Fruit fly (Drosophila melanogaster) whole organism, embryonic: ENCODE data around the gene BckdhA.

Experiments
- Ada2b ChIP-seq: fragments of 200-800 bp; sonication (Bioruptor generic); IDR thresholded peaks from 2 replicates; pipeline ENCODE4 v1.3.6; 2022; ENCODE audit warnings: missing biosample characterization, missing genetic modification characterization
- Bdp1 ChIP-seq: fragments of 200-800 bp; sonication (Bioruptor generic); optimal IDR thresholded peaks from 3 replicates; lab custom pipeline; 2016; ENCODE audit warnings: missing biosample characterization, missing genetic modification characterization
- CG10209 ChIP-seq: fragments of 200-800 bp; sonication (Bioruptor generic); optimal IDR thresholded peaks from 3 replicates; lab custom pipeline; 2017; ENCODE audit warnings: missing biosample characterization, mild to moderate bottlenecking, missing genetic modification characterization, missing genetic modification reagents
- CG10959 ChIP-seq: fragments of 200-800 bp; sonication (Bioruptor generic); IDR thresholded peaks from 2 replicates; pipeline ENCODE4 v1.3.6; 2022; ENCODE audit warnings: missing biosample characterization, missing genetic modification characterization
- CG11456 ChIP-seq: fragments of 200-800 bp; sonication (Bioruptor generic); IDR thresholded peaks from 3 replicates; pipeline ENCODE4 v1.3.6; 2022; ENCODE audit warnings: missing biosample characterization, missing genetic modification characterization
- CG11560 ChIP-seq: fragments of 200-800 bp; sonication (Bioruptor generic); IDR thresholded peaks from 3 replicates; pipeline ENCODE4 v1.3.6; 2022; ENCODE audit warnings: missing biosample characterization, missing genetic modification characterization
- CG12071 ChIP-seq: fragments of 200-800 bp; sonication (Bioruptor generic); optimal IDR thresholded peaks from 3 replicates; lab custom pipeline; 2018; ENCODE audit warnings: missing biosample characterization, mild to moderate bottlenecking, missing genetic modification characterization
- CG12104 ChIP-seq: fragments of 200-800 bp; sonication (Bioruptor generic); optimal IDR thresholded peaks from 3 replicates; lab custom pipeline; 2016; ENCODE audit warnings: missing biosample characterization, missing genetic modification characterization
- CG14710 ChIP-seq: fragments of 200-800 bp; sonication (Bioruptor generic); optimal IDR thresholded peaks from 3 replicates; lab custom pipeline; 2019; ENCODE audit warnings: missing biosample characterization, mild to moderate bottlenecking, missing genetic modification characterization, moderate library complexity
- CG15269 ChIP-seq: fragments of 200-800 bp; sonication (Bioruptor generic); optimal IDR thresholded peaks from 2 replicates; lab custom pipeline; 2018; ENCODE audit warnings: missing biosample characterization, mild to moderate bottlenecking, missing genetic modification characterization, moderate library complexity
- CG16813 ChIP-seq: fragments of 200-800 bp; sonication (Bioruptor generic); IDR thresholded peaks from 3 replicates; pipeline ENCODE4 v1.3.6; 2022; ENCODE audit warnings: missing biosample characterization, missing genetic modification characterization; ENCODE audit not compliant: partially characterized antibody
- CG16863 ChIP-seq: fragments of 200-800 bp; sonication (Bioruptor generic); optimal IDR thresholded peaks from 3 replicates; lab custom pipeline; 2016; ENCODE audit warnings: missing biosample characterization, missing genetic modification characterization
- CG17328 ChIP-seq: fragments of 200-800 bp; sonication (Bioruptor generic); IDR thresholded peaks from 2 replicates; pipeline ENCODE4 v1.3.6; 2022; ENCODE audit warnings: missing biosample characterization, missing genetic modification characterization
- CG1832 ChIP-seq: fragments of 200-800 bp; sonication (Bioruptor generic); optimal IDR thresholded peaks from 2 replicates; lab custom pipeline; 2017; ENCODE audit warnings: missing biosample characterization, mild to moderate bottlenecking, missing genetic modification characterization, inconsistent platforms
- CG32772 ChIP-seq: fragments of 200-800 bp; sonication (Bioruptor generic); IDR thresholded peaks from 2 replicates; pipeline ENCODE4 v1.3.6; 2022; ENCODE audit warnings: missing biosample characterization, missing genetic modification characterization
- CG34376 ChIP-seq: fragments of 200-800 bp; sonication (Bioruptor generic); optimal IDR thresholded peaks from 2 replicates; lab custom pipeline; 2018; ENCODE audit warnings: missing biosample characterization, mild to moderate bottlenecking, missing genetic modification characterization
- CG4854 ChIP-seq: fragments of 200-800 bp; sonication (Bioruptor generic); optimal IDR thresholded peaks from 2 replicates; lab custom pipeline; 2016; ENCODE audit warnings: missing biosample characterization, missing genetic modification characterization, inconsistent platforms
- CG6654 ChIP-seq: fragments of 200-800 bp; sonication (Bioruptor generic); optimal IDR thresholded peaks from 2 replicates; lab custom pipeline; 2017; ENCODE audit warnings: missing biosample characterization, mild to moderate bottlenecking, missing genetic modification characterization
- CG6765 ChIP-seq: fragments of 200-800 bp; sonication (Bioruptor generic); optimal IDR thresholded peaks from 3 replicates; lab custom pipeline; 2017; ENCODE audit warnings: missing biosample characterization, mild to moderate bottlenecking, missing genetic modification characterization
- CG7372 ChIP-seq: fragments of 200-800 bp; sonication (Bioruptor generic); IDR thresholded peaks from 2 replicates; pipeline ENCODE4 v1.3.6; 2022; ENCODE audit warnings: missing biosample characterization, missing genetic modification characterization
- CG7987 ChIP-seq: fragments of 200-800 bp; sonication (Bioruptor generic); optimal IDR thresholded peaks from 2 replicates; lab custom pipeline; 2018; ENCODE audit warnings: missing biosample characterization, mild to moderate bottlenecking, missing genetic modification characterization, moderate library complexity
- CG8281 ChIP-seq: fragments of 200-800 bp; sonication (Bioruptor generic); optimal IDR thresholded peaks from 2 replicates; lab custom pipeline; 2018; ENCODE audit warnings: missing biosample characterization, mild to moderate bottlenecking, missing genetic modification characterization, moderate library complexity
- CG8765 ChIP-seq: fragments of 200-800 bp; sonication (Bioruptor generic); IDR thresholded peaks from 2 replicates; pipeline ENCODE4 v1.3.6; 2022; ENCODE audit warnings: missing biosample characterization, missing genetic modification characterization
- Chrac-16 ChIP-seq: fragments of 200-800 bp; sonication (Bioruptor generic); optimal IDR thresholded peaks from 3 replicates; lab custom pipeline; 2016; ENCODE audit warnings: missing biosample characterization, missing genetic modification characterization
- Ets65A ChIP-seq: fragments of 200-800 bp; sonication (Bioruptor generic); peaks from one replicate; lab custom pipeline; 2016; ENCODE audit warnings: missing biosample characterization, missing genetic modification characterization
- HHEX ChIP-seq: fragments of 200-800 bp; sonication (Bioruptor generic); optimal IDR thresholded peaks from 3 replicates; lab custom pipeline; 2017; ENCODE audit warnings: missing biosample characterization, mild to moderate bottlenecking, missing genetic modification characterization, missing genetic modification reagents
- HLHmδ ChIP-seq: fragments of 200-800 bp; sonication (Bioruptor generic); optimal IDR thresholded peaks from 2 replicates; lab custom pipeline; 2018; ENCODE audit warnings: missing biosample characterization, mild to moderate bottlenecking, missing genetic modification characterization, moderate library complexity
- Med ChIP-seq: fragments of 200-800 bp; sonication (Bioruptor generic); peaks from one replicate; lab custom pipeline; 2016; ENCODE audit warnings: missing biosample characterization, missing genetic modification characterization, mild to moderate bottlenecking, inconsistent platforms, moderate library complexity
- Nf-YC ChIP-seq: fragments of 200-800 bp; optimal IDR thresholded peaks from 3 replicates; lab custom pipeline; 2019; ENCODE audit warnings: missing biosample characterization, mild to moderate bottlenecking, missing genetic modification characterization, moderate library complexity
- Oaz ChIP-seq: fragments of 200-800 bp; sonication (Bioruptor generic); IDR thresholded peaks from 2 replicates; pipeline ENCODE4 v1.3.6; 2022; ENCODE audit warnings: missing biosample characterization, missing genetic modification characterization
- bab2 ChIP-seq: fragments of 200-800 bp; sonication (Bioruptor generic); optimal IDR thresholded peaks from 2 replicates; lab custom pipeline; 2016; ENCODE audit warnings: missing biosample characterization, missing genetic modification characterization
- chif ChIP-seq, 2 experiments: fragments of 200-800 bp; sonication (Bioruptor generic); optimal IDR thresholded peaks; 3 replicates each; lab custom pipeline; 2016; ENCODE audit warnings: missing biosample characterization in 2 of 2, missing genetic modification characterization in 2 of 2
- fd64A ChIP-seq: fragments of 200-800 bp; sonication (Bioruptor generic); optimal IDR thresholded peaks from 3 replicates; lab custom pipeline; 2018; ENCODE audit warnings: missing biosample characterization, mild to moderate bottlenecking, missing genetic modification characterization
- gsb-n ChIP-seq: fragments of 200-800 bp; sonication (Bioruptor generic); optimal IDR thresholded peaks from 3 replicates; lab custom pipeline; 2018; ENCODE audit warnings: missing biosample characterization, mild to moderate bottlenecking, missing genetic modification characterization
- jumu ChIP-seq: fragments of 200-800 bp; sonication (Bioruptor generic); optimal IDR thresholded peaks from 3 replicates; lab custom pipeline; 2016; ENCODE audit warnings: missing biosample characterization, missing genetic modification characterization
- pnt ChIP-seq: fragments of 200-800 bp; sonication (Bioruptor generic); optimal IDR thresholded peaks from 3 replicates; lab custom pipeline; 2016; ENCODE audit warnings: missing biosample characterization, missing genetic modification characterization
- pros ChIP-seq: fragments of 200-800 bp; sonication (Bioruptor generic); optimal IDR thresholded peaks from 3 replicates; lab custom pipeline; 2019; ENCODE audit warnings: missing biosample characterization, mild to moderate bottlenecking, missing genetic modification characterization, moderate library complexity
- row ChIP-seq: fragments of 200-800 bp; sonication (Bioruptor generic); IDR thresholded peaks from 3 replicates; pipeline ENCODE4 v1.3.6; 2022; ENCODE audit warnings: missing biosample characterization, missing genetic modification characterization
- sd ChIP-seq: fragments of 200-800 bp; sonication (Bioruptor generic); optimal IDR thresholded peaks from 3 replicates; lab custom pipeline; 2018; ENCODE audit warnings: missing biosample characterization, mild to moderate bottlenecking, missing genetic modification characterization, moderate library complexity
- sens-2 ChIP-seq: fragments of 200-800 bp; sonication (Bioruptor generic); IDR thresholded peaks from 2 replicates; pipeline ENCODE4 v1.3.6; 2022; ENCODE audit warnings: missing biosample characterization, missing genetic modification characterization
- sima ChIP-seq: fragments of 200-800 bp; sonication (Bioruptor generic); optimal IDR thresholded peaks from 2 replicates; lab custom pipeline; 2016; ENCODE audit warnings: missing biosample characterization, missing genetic modification characterization
- slou ChIP-seq: fragments of 200-800 bp; sonication (Bioruptor generic); optimal IDR thresholded peaks from 3 replicates; lab custom pipeline; 2016; ENCODE audit warnings: missing biosample characterization, missing genetic modification characterization
- ssp ChIP-seq: fragments of 200-800 bp; sonication (Bioruptor generic); IDR thresholded peaks from 2 replicates; pipeline ENCODE4 v1.3.6; 2022; ENCODE audit warnings: missing biosample characterization, missing genetic modification characterization
- stwl ChIP-seq: fragments of 200-800 bp; sonication (Bioruptor generic); optimal IDR thresholded peaks from 3 replicates; lab custom pipeline; 2018; ENCODE audit warnings: missing biosample characterization, mild to moderate bottlenecking, missing genetic modification characterization, moderate library complexity
- unc-4 ChIP-seq: fragments of 200-800 bp; sonication (Bioruptor generic); IDR thresholded peaks from 2 replicates; pipeline ENCODE4 v1.3.6; 2022; ENCODE audit warnings: missing biosample characterization, missing genetic modification characterization; ENCODE audit not compliant: partially characterized antibody
- usp ChIP-seq: fragments of >200 bp; optimal IDR thresholded peaks from 2 replicates; lab custom pipeline; 2017; ENCODE audit warnings: missing biosample characterization, missing genetic modification characterization
- zfh1 ChIP-seq: fragments of 200-800 bp; sonication (Bioruptor generic); IDR thresholded peaks from 3 replicates; pipeline ENCODE4 v1.3.6; 2022; ENCODE audit warnings: missing biosample characterization, missing genetic modification characterization

BckdhA gene

dm6 chr3R:9559413-9560014 is 3.9 kb downstream of the BckdhA start, which contains the start of the genes AP-1mu and MBD-like (continued):
- peak; percentile 80 for TF ChIP-seq sd (tag; lab: Kevin White, UChicago)
- peak; percentile 60 for TF ChIP-seq CG7372 (GFP tag; lab: Robert Waterston, UW)
- peak; percentile 67 for TF ChIP-seq CG10209 (GFP tag; lab: Kevin White, UChicago)
- no peak for TF ChIP-seq CG15269 (tag; lab: Kevin White, UChicago)
- TF ChIP-seq sima: no peak
- peak; percentile 45 for TF ChIP-seq CG16863 (GFP tag; lab: Kevin White, UChicago)
- no peak for TF ChIP-seq CG6654 (GFP tag; lab: Kevin White, UChicago)
- TF ChIP-seq zfh1 (GFP tag; lab: Robert Waterston, UW): peak; percentile 49; the same call in 2 of the 3 replicates
- TF ChIP-seq unc-4 (GFP tag; lab: Robert Waterston, UW): no peak
- peak; percentile 45 for TF ChIP-seq slou (GFP tag; lab: Kevin White, UChicago)
- peak; percentile 71 for TF ChIP-seq CG12104 (GFP tag; lab: Kevin White, UChicago)
- TF ChIP-seq CG34376 (GFP tag; lab: Kevin White, UChicago): peak; percentile 68
- peak; percentile 81 for TF ChIP-seq CG14710 (tag; lab: Kevin White, UChicago)
- peak; percentile 43; the same call in 1 of the 2 replicates for TF ChIP-seq CG8765 (GFP tag; lab: Robert Waterston, UW)
- TF ChIP-seq CG17328 (GFP tag; lab: Robert Waterston, UW): no peak
- TF ChIP-seq Chrac-16 (GFP tag; lab: Kevin White, UChicago): peak; percentile 65
- TF ChIP-seq CG8281 (tag; lab: Kevin White, UChicago): no peak
- peak; percentile 35 to 67 for TF ChIP-seq chif (GFP tag; optimal IDR thresholded peaks at IDR 0.05; lab: Kevin White, UChicago)
- peak; percentile 64 for TF ChIP-seq Bdp1 (GFP tag; lab: Kevin White, UChicago)
- TF ChIP-seq, all 482 proteins: peak for 295

- peak; percentile 54 for TF ChIP-seq Med (GFP tag; lab: Kevin White, UChicago)
- no peak for TF ChIP-seq CG7987
- TF ChIP-seq usp: no peak
- no peak for TF ChIP-seq gsb-n (tag; lab: Kevin White, UChicago)
- TF ChIP-seq Nf-YC (tag; lab: Kevin White, UChicago): no peak
- no peak for TF ChIP-seq stwl
- TF ChIP-seq fd64A (GFP tag; lab: Kevin White, UChicago): no peak
- 0 out of 2 replicates have a peak, but pooled peaks have one; percentile 2 for TF ChIP-seq Ada2b
- 0 out of 3 replicates have a peak, but pooled peaks have one; percentile 33 for TF ChIP-seq CG16813 (GFP tag; lab: Robert Waterston, UW)
- TF ChIP-seq jumu (GFP tag; lab: Kevin White, UChicago): no peak
- TF ChIP-seq CG12071 (GFP tag; lab: Kevin White, UChicago): no peak
- no peak for TF ChIP-seq CG6765 (GFP tag; lab: Kevin White, UChicago)
- TF ChIP-seq ssp (GFP tag; lab: Robert Waterston, UW): no peak
- no peak for TF ChIP-seq CG11560
- peak; percentile 53 for TF ChIP-seq Ets65A (GFP tag; lab: Kevin White, UChicago)
- TF ChIP-seq pros (GFP tag; lab: Kevin White, UChicago): no peak
Measured at dm6 chr3R:9561121-9561520, 5.5 kb downstream of the BckdhA start.

- TF ChIP-seq Oaz (GFP tag; lab: Robert Waterston, UW): no peak
- TF ChIP-seq pnt (GFP tag; lab: Kevin White, UChicago): peak; percentile 50
- peak; percentile 63 for TF ChIP-seq bab2 (GFP tag; lab: Kevin White, UChicago)
- TF ChIP-seq CG1832 (GFP tag; lab: Kevin White, UChicago): no peak
- no peak for TF ChIP-seq HLHmδ (GFP tag; lab: Kevin White, UChicago)
- TF ChIP-seq CG10959: no peak
- TF ChIP-seq CG32772: peak; percentile 65
- TF ChIP-seq CG11456 (GFP tag; lab: Robert Waterston, UW): no peak
- TF ChIP-seq sens-2: no peak
- peak; percentile 89 for TF ChIP-seq row
- TF ChIP-seq HHEX: no peak
- peak; percentile 43 for TF ChIP-seq CG4854
- peak; percentile 40; the same call in 1 of the 2 replicates for TF ChIP-seq CG7372 (GFP tag; lab: Robert Waterston, UW)
Measured at dm6 chr3R:9563240-9563992, 7.8 kb downstream of the BckdhA start, which contains the start of the genes CG9393 and Vps45. CG9393 (minus strand) TSS chr3R:9563673. Vps45 (plus strand) TSS chr3R:9563924.
